Worm (Caenorhabditis elegans) whole organism, mixed stage, embryonic: ENCODE data around the gene arv-1.
"Not testable (repeated sequence)": the region's sequence is repeated elsewhere in the genome, so short reads cannot be mapped to it uniquely, and the experiment has no call there.

Experiments used
- M03D4.4 ChIP-seq: sonication (generic microtip); optimal IDR thresholded peaks from 2 replicates; lab custom pipeline; 2017; ENCODE audit warnings: mild to moderate bottlenecking, missing genetic modification characterization, missing compliant biosample characterization
- bed-3 ChIP-seq: fragments of 200-800 bp; sonication (Bioruptor generic); optimal IDR thresholded peaks from 3 replicates; lab custom pipeline; 2018; ENCODE audit warnings: mild to moderate bottlenecking, missing genetic modification characterization, moderate library complexity, missing compliant biosample characterization
- blmp-1 ChIP-seq: fragments of 150-350 bp; optimal IDR thresholded peaks from 2 replicates; lab custom pipeline; 2014; ENCODE audit warnings: missing biosample characterization, missing genetic modification characterization
- ceh-39 ChIP-seq: fragments of 150-350 bp; optimal IDR thresholded peaks from 2 replicates; lab custom pipeline; 2014; ENCODE audit warnings: missing biosample characterization, missing genetic modification characterization
- ceh-43 ChIP-seq: fragments of 200-800 bp; sonication (Bioruptor generic); optimal IDR thresholded peaks from 2 replicates; lab custom pipeline; 2018; ENCODE audit warnings: mild to moderate bottlenecking, missing genetic modification characterization, moderate library complexity, missing compliant biosample characterization
- ceh-83 ChIP-seq: fragments of 200-800 bp; sonication (Bioruptor generic); optimal IDR thresholded peaks from 2 replicates; lab custom pipeline; 2018; ENCODE audit warnings: mild to moderate bottlenecking, missing genetic modification characterization, missing compliant biosample characterization
- ces-1 ChIP-seq: fragments of 150-350 bp; optimal IDR thresholded peaks from 2 replicates; lab custom pipeline; 2014; ENCODE audit warnings: missing biosample characterization, missing genetic modification reagents, missing genetic modification characterization
- cnd-1 ChIP-seq: fragments of 200-800 bp; sonication (Bioruptor generic); optimal IDR thresholded peaks from 2 replicates; lab custom pipeline; 2018; ENCODE audit warnings: mild to moderate bottlenecking, missing genetic modification characterization, missing compliant biosample characterization
- drap-1 ChIP-seq: fragments of 200-800 bp; sonication (Bioruptor generic); optimal IDR thresholded peaks from 3 replicates; lab custom pipeline; 2018; ENCODE audit warnings: mild to moderate bottlenecking, missing genetic modification characterization, missing compliant biosample characterization
- elt-1 ChIP-seq: sonication (generic microtip); optimal IDR thresholded peaks from 2 replicates; lab custom pipeline; 2017; ENCODE audit warnings: missing genetic modification characterization, mild to moderate bottlenecking, missing compliant biosample characterization, antibody characterized with exemption, moderate library complexity, borderline replicate concordance; ENCODE audit not compliant: insufficient read depth
- elt-3 ChIP-seq: fragments of 150-350 bp; optimal IDR thresholded peaks from 2 replicates; lab custom pipeline; 2014; ENCODE audit warnings: missing biosample characterization, missing genetic modification characterization
- ham-2 ChIP-seq: fragments of 200-800 bp; sonication (Bioruptor generic); optimal IDR thresholded peaks from 2 replicates; lab custom pipeline; 2018; ENCODE audit warnings: mild to moderate bottlenecking, missing genetic modification characterization, missing compliant biosample characterization
- hlh-1 ChIP-seq: fragments of 150-350 bp; optimal IDR thresholded peaks from 2 replicates; lab custom pipeline; 2014; ENCODE audit warnings: missing biosample characterization, missing genetic modification reagents, missing genetic modification characterization
- lin-13 ChIP-seq: fragments of 150-350 bp; optimal IDR thresholded peaks from 2 replicates; lab custom pipeline; 2014; ENCODE audit warnings: missing biosample characterization, missing genetic modification characterization
- lsy-2 ChIP-seq: fragments of 150-350 bp; optimal IDR thresholded peaks from 2 replicates; lab custom pipeline; 2014; ENCODE audit warnings: missing biosample characterization, missing genetic modification characterization
- mab-5 ChIP-seq: fragments of 150-350 bp; optimal IDR thresholded peaks from 2 replicates; lab custom pipeline; 2014; ENCODE audit warnings: missing biosample characterization, missing genetic modification characterization
- mep-1 ChIP-seq: fragments of 150-350 bp; optimal IDR thresholded peaks from 2 replicates; lab custom pipeline; 2017; ENCODE audit warnings: missing biosample characterization, missing genetic modification reagents, missing genetic modification characterization, inconsistent platforms
- mls-2 ChIP-seq: sonication (generic microtip); optimal IDR thresholded peaks from 2 replicates; lab custom pipeline; 2016; ENCODE audit warnings: mild to moderate bottlenecking, missing genetic modification characterization, moderate library complexity, missing compliant biosample characterization
- nhr-12 ChIP-seq: fragments of 150-350 bp; optimal IDR thresholded peaks from 2 replicates; lab custom pipeline; 2014; ENCODE audit warnings: missing biosample characterization, missing genetic modification characterization
- nhr-237 ChIP-seq: fragments of 150-350 bp; optimal IDR thresholded peaks from 2 replicates; lab custom pipeline; 2014; ENCODE audit warnings: missing biosample characterization, missing genetic modification characterization
- nhr-28 ChIP-seq: fragments of 150-350 bp; optimal IDR thresholded peaks from 2 replicates; lab custom pipeline; 2014; ENCODE audit warnings: missing biosample characterization, missing genetic modification characterization
- nhr-76 ChIP-seq: sonication (generic microtip); optimal IDR thresholded peaks from 2 replicates; lab custom pipeline; 2017; ENCODE audit warnings: missing biosample characterization, missing genetic modification characterization
- pha-4 ChIP-seq: fragments of 150-350 bp; optimal IDR thresholded peaks from 2 replicates; lab custom pipeline; 2018; ENCODE audit warnings: missing biosample characterization, missing genetic modification reagents, missing genetic modification characterization
- sem-2 ChIP-seq: fragments of 200-800 bp; sonication (Bioruptor generic); optimal IDR thresholded peaks from 2 replicates; lab custom pipeline; 2018; ENCODE audit warnings: mild to moderate bottlenecking, missing genetic modification characterization, missing compliant biosample characterization
- snpc-4 ChIP-seq: fragments of 150-350 bp; optimal IDR thresholded peaks from 2 replicates; lab custom pipeline; 2014; ENCODE audit warnings: missing biosample characterization, missing genetic modification characterization
- tbx-8 ChIP-seq: fragments of 200-800 bp; sonication (Bioruptor generic); optimal IDR thresholded peaks from 2 replicates; lab custom pipeline; 2018; ENCODE audit warnings: mild to moderate bottlenecking, missing genetic modification characterization, moderate library complexity, missing compliant biosample characterization
- unc-120 ChIP-seq: sonication (generic microtip); optimal IDR thresholded peaks from 2 replicates; lab custom pipeline; 2017; ENCODE audit warnings: missing genetic modification characterization, missing compliant biosample characterization; ENCODE audit not compliant: poor library complexity, severe bottlenecking
- unc-39 ChIP-seq: fragments of 150-350 bp; optimal IDR thresholded peaks from 2 replicates; lab custom pipeline; 2014; ENCODE audit warnings: missing biosample characterization, missing genetic modification characterization
- unc-62 ChIP-seq: fragments of 150-350 bp; optimal IDR thresholded peaks from 2 replicates; lab custom pipeline; 2014; ENCODE audit warnings: missing biosample characterization, missing genetic modification reagents, missing genetic modification characterization
- zip-8 ChIP-seq: fragments of 150-350 bp; optimal IDR thresholded peaks from 2 replicates; lab custom pipeline; 2014; ENCODE audit warnings: missing biosample characterization, missing genetic modification characterization
- ztf-11 ChIP-seq: fragments of 150-350 bp; optimal IDR thresholded peaks from 2 replicates; lab custom pipeline; 2014; ENCODE audit warnings: missing biosample characterization, missing genetic modification characterization

arv-1 gene

ce11 chrII:10247594-10248283 is 47.1 kb upstream of the arv-1 start, which contains the start of gene nrde-2:
nrde-2 (minus strand) TSS chrII:10247638.
- not testable (repeated sequence) for TF ChIP-seq M03D4.4 (tag; lab: Kevin White, UChicago); elt-1; sem-2 (GFP tag; lab: Kevin White, UChicago)

- no peak for TF ChIP-seq pha-4 (tag; lab: Kevin White, UChicago)
- no peak for TF ChIP-seq bed-3 (GFP tag; lab: Kevin White, UChicago)
- TF ChIP-seq lsy-2 = no peak
- no peak for TF ChIP-seq nhr-237 (tag; lab: Kevin White, UChicago)
- TF ChIP-seq blmp-1 (tag; lab: Kevin White, UChicago) = no peak
- TF ChIP-seq cnd-1 (tag; lab: Kevin White, UChicago) = no peak
- no peak for TF ChIP-seq mep-1
- no peak for TF ChIP-seq snpc-4 (tag; lab: Kevin White, UChicago)
- no peak for TF ChIP-seq ceh-83 (GFP tag; lab: Kevin White, UChicago)
- TF ChIP-seq ceh-39 = no peak
- TF ChIP-seq hlh-1 (tag; lab: Kevin White, UChicago) = no peak
- no peak for TF ChIP-seq elt-3
- no peak for TF ChIP-seq ceh-43 (GFP tag; lab: Kevin White, UChicago)
- TF ChIP-seq ham-2 = no peak
- TF ChIP-seq lin-13 (tag; lab: Kevin White, UChicago) = no peak
- TF ChIP-seq zip-8 (tag; lab: Kevin White, UChicago) = no peak
- no peak for TF ChIP-seq elt-1
- no peak for TF ChIP-seq drap-1 (GFP tag; lab: Kevin White, UChicago)
- TF ChIP-seq unc-39 (tag; lab: Kevin White, UChicago) = no peak
- TF ChIP-seq, all 35 proteins: peak for 0
Observed at ce11 chrII:10247154-10247553, 46.5 kb upstream of the arv-1 start.

DNA sequence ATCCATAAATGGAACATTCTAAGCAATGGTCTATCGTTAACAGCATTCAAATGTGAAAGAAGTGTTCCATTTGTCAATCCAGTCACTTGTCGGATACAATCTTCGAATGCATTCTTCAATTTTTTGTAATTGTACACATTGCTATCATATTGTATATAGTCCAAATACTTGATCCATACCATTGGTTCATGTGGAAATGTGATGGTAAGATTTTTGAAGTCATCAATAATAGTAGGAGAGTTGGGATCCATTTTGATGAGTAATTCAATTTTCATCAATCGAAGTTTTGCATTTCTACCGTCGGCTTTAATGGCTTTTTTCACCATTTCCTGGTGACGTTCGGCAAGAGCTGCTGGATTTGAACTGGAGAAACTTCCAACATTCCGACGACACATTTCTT is 45.0 kb upstream of the arv-1 start:
- TF ChIP-seq elt-1 (no peak), cnd-1 (tag; lab: Kevin White, UChicago) (no peak), mep-1 (no peak), nhr-28 (tag; lab: Kevin White, UChicago) (no peak), sem-2 (GFP tag; lab: Kevin White, UChicago) (no peak), ceh-39 (no peak), unc-39 (tag; lab: Kevin White, UChicago) (no peak), ces-1 (GFP tag; lab: Kevin White, UChicago) (no peak), nhr-12 (tag; lab: Kevin White, UChicago) (no peak), ceh-43 (GFP tag; lab: Kevin White, UChicago) (no peak), unc-62 (GFP tag; lab: Kevin White, UChicago) (no peak), ham-2 (no peak), unc-120 (tag; lab: Kevin White, UChicago) (no peak), mab-5 (tag; lab: Kevin White, UChicago) (no peak), drap-1 (GFP tag; lab: Kevin White, UChicago) (no peak), lsy-2 (no peak), pha-4 (tag; lab: Kevin White, UChicago) (no peak), snpc-4 (tag; lab: Kevin White, UChicago) (no peak), M03D4.4 (tag; lab: Kevin White, UChicago) (no peak), mls-2 (tag; lab: Kevin White, UChicago) (no peak)
- TF ChIP-seq, all 35 proteins: peak for 0

- TF ChIP-seq tbx-8 (GFP tag; lab: Kevin White, UChicago) (no peak), ces-1 (GFP tag; lab: Kevin White, UChicago) (peak; percentile 36), nhr-76 (tag; lab: Kevin White, UChicago) (no peak)
- TF ChIP-seq, all 35 proteins: peak for 1
Observed at ce11 chrII:10242294-10242693, 41.7 kb upstream of the arv-1 start, which contains the start of gene mrps-14. mrps-14 (minus strand) TSS chrII:10242490.

DNA sequence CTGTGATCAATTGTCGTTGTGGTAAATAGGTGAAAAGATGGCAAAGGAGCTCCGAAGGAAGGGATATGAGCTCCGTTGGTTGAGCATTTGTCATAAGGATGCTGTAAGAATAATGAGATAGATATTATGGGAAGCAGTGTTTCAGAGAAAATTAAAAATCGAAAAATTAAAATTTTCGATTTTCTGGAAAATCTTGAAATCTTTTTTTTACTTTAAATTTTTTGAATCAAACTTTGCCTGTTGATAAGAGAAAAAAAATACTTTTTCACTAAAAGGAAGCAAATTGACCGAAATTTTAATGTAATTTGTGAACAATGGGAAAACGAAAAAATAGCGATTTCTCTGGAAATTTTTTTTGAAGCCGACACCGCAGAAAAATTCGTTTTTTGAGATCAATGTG is 39.0 kb upstream of the arv-1 start, which contains the start of gene mec-15:
Gene mec-15 (minus strand): TSS at position 101 of the 400 bp plus-strand sequence.
- TF ChIP-seq mep-1 (no peak), nhr-76 (tag; lab: Kevin White, UChicago) (no peak), ztf-11 (tag; lab: Kevin White, UChicago) (no peak), nhr-12 (tag; lab: Kevin White, UChicago) (no peak)
- TF ChIP-seq, all 35 proteins: peak for 0
